Fruit fly (Drosophila melanogaster): Measurements from ENCODE around the gene Act5C.

Gene Act5C

DNA sequence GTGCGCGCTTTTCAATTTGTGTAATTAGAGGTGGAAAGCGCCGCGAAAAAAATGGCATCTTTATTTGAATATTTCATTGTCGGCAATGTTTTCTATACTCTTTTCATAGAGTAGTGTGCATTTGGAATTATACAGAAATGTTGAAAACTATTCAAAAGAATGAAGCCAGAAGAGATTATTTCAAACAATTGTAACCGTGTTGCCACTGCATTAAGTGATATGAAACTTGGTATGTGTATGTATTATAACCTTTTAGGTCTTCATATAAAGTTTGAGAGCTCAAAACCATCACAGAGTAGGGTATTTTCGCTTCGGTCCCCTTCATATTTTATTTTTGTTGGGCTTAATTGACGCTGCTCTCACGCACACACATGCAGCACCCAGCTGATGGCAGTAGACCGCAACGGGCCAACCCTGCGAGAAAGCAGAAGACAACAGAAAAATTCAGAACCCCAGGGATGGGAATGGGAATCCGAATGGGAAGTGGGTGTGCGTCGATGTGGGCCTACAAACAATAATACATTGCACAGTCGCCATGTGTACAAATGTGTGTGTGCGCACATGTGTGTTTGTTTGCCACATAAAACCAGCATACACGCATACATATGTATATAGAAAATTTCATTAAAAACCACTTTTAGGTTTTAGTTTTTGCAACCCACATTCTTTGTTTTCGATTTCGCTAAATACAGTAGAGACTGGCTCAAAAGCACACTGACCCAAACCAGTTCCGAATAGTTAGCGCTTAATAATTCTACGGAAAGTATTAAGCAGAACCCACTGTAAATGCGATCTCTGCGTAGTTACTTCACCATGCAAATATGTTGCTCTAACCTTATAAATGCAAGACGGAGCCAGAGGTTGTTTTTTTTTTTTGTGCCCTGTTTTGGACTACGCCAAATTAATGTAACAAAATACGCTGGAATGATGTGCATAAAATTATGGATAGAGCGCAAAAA lies 5.9 kb upstream of the Act5C start (continued):
- TF ChIP-seq sens-2 (GFP tag; IDR thresholded peaks at IDR 0.05) (no peak), CG3407 (GFP tag; optimal IDR thresholded peaks at IDR 0.05) (no peak), sug (tag; optimal IDR thresholded peaks at IDR 0.05) (no peak), CG1024 (GFP tag; IDR thresholded peaks at IDR 0.05) (no peak), zfh1 (GFP tag; IDR thresholded peaks at IDR 0.05) (no peak), Drgx (GFP tag; IDR thresholded peaks at IDR 0.05) (0 out of 2 replicates have a peak, but pooled peaks have one; percentile 13), insv (GFP tag; optimal IDR thresholded peaks at IDR 0.05) (no peak), CG1603 (tag; optimal IDR thresholded peaks at IDR 0.05) (peak; percentile 6), CG11085 (GFP tag; IDR thresholded peaks at IDR 0.05) (no peak), chinmo (GFP tag; IDR thresholded peaks at IDR 0.05; ENCODE audit: partially characterized antibody) (no peak), ken (GFP tag; IDR thresholded peaks at IDR 0.05) (no peak), CG2875 (GFP tag; optimal IDR thresholded peaks at IDR 0.05) (no peak), bigmax (GFP tag; optimal IDR thresholded peaks at IDR 0.05) (no peak), knrl (GFP tag; IDR thresholded peaks at IDR 0.05; ENCODE audit: partially characterized antibody) (no peak), caup (GFP tag; optimal IDR thresholded peaks at IDR 0.05; ENCODE audit: severe bottlenecking) (no peak), CG10267 (tag; optimal IDR thresholded peaks at IDR 0.05) (peak; percentile 6), unpg (GFP tag; optimal IDR thresholded peaks at IDR 0.05) (no peak), CG10979 (tag; optimal IDR thresholded peaks at IDR 0.05) (peak; percentile 30), Spps (tag; optimal IDR thresholded peaks at IDR 0.05) (no peak), Fer3 (tag; optimal IDR thresholded peaks at IDR 0.05) (no peak), CG1792 (GFP tag; optimal IDR thresholded peaks at IDR 0.05) (no peak), vvl (GFP tag; IDR thresholded peaks at IDR 0.05) (0 out of 2 replicates have a peak, but pooled peaks have one; percentile 20), eve (GFP tag; optimal IDR thresholded peaks at IDR 0.05) (peak in 1 of 2 experiments; percentile 46), stwl (tag; optimal IDR thresholded peaks at IDR 0.05) (peak; percentile 1), Blimp-1 (GFP tag; optimal IDR thresholded peaks at IDR 0.05) (peak; percentile 17), CG17359 (tag; optimal IDR thresholded peaks at IDR 0.05) (no peak), Atf6 (GFP tag; IDR thresholded peaks at IDR 0.05) (no peak), NfI (GFP tag; optimal IDR thresholded peaks at IDR 0.05) (no peak), CG4360 (GFP tag; IDR thresholded peaks at IDR 0.05) (no peak), Gsc (GFP tag; IDR thresholded peaks at IDR 0.05) (no peak), Oaz (GFP tag; IDR thresholded peaks at IDR 0.05) (no peak), MBD-R2 (GFP tag; IDR thresholded peaks at IDR 0.05) (no peak), CG11247 (GFP tag; IDR thresholded peaks at IDR 0.05) (no peak), Bgb (GFP tag; IDR thresholded peaks at IDR 0.05; ENCODE audit: partially characterized antibody) (no peak), D19A (tag; optimal IDR thresholded peaks at IDR 0.05) (peak; percentile 98), abd-A (tag; optimal IDR thresholded peaks at IDR 0.05) (no peak), sim (GFP tag; IDR thresholded peaks at IDR 0.05) (no peak), ham (GFP tag; IDR thresholded peaks at IDR 0.05) (no peak), MESR4 (GFP tag; optimal IDR thresholded peaks at IDR 0.05) (no peak), CG13894 (tag; optimal IDR thresholded peaks at IDR 0.05) (no peak), Awh (GFP tag; IDR thresholded peaks at IDR 0.05) (no peak), cwo (GFP tag; optimal IDR thresholded peaks at IDR 0.05) (peak; percentile 11), psq (GFP tag; optimal IDR thresholded peaks at IDR 0.05) (no peak), E2f1 (GFP tag; IDR thresholded peaks at IDR 0.05) (no peak), CoRest (tag; optimal IDR thresholded peaks at IDR 0.05) (peak; percentile 0), tll (GFP tag; optimal IDR thresholded peaks at IDR 0.05) (no peak), Sox100B (GFP tag; optimal IDR thresholded peaks at IDR 0.05) (peak; percentile 7), Fer2 (tag; optimal IDR thresholded peaks at IDR 0.05) (no peak)

Data from whole organism, embryonic.